Worm (Caenorhabditis elegans) whole organism, young adult: Measurements from ENCODE around the gene C43F9.4.

Experiments used
- D2030.7 ChIP-seq: fragments of 200-800 bp; sonication (Bioruptor generic); IDR thresholded peaks from 2 replicates; pipeline ENCODE4 v1.3.6; 2022; ENCODE audit warnings: missing genetic modification reagents, missing genetic modification characterization, missing compliant biosample characterization
- F10E7.11 ChIP-seq: sonication (generic microtip); optimal IDR thresholded peaks from 2 replicates; lab custom pipeline; 2017; ENCODE audit warnings: mild to moderate bottlenecking, missing genetic modification characterization, moderate library complexity, missing compliant biosample characterization
- F33H1.4 ChIP-seq: fragments of 200-800 bp; sonication (Bioruptor generic); IDR thresholded peaks from 2 replicates; pipeline ENCODE4 v1.3.6; 2022; ENCODE audit warnings: missing genetic modification reagents, missing genetic modification characterization, missing compliant biosample characterization
- F49E8.2 ChIP-seq: sonication (generic microtip); optimal IDR thresholded peaks from 3 replicates; lab custom pipeline; 2017; ENCODE audit warnings: missing genetic modification characterization, mild to moderate bottlenecking, missing compliant biosample characterization, antibody characterized with exemption, moderate library complexity; ENCODE audit not compliant: insufficient read depth
- F57A8.1 ChIP-seq: fragments of 200-800 bp; sonication (Bioruptor generic); optimal IDR thresholded peaks from 2 replicates; lab custom pipeline; 2018; ENCODE audit warnings: mild to moderate bottlenecking, missing genetic modification characterization, moderate library complexity, missing compliant biosample characterization
- Y53G8AR.9 ChIP-seq: fragments of 200-800 bp; sonication (Bioruptor generic); conservative IDR thresholded peaks from 2 replicates; pipeline ENCODE4 v1.3.6; 2022; ENCODE audit warnings: missing genetic modification reagents, missing genetic modification characterization, missing compliant biosample characterization
- Y67H2A.10 ChIP-seq: fragments of 200-800 bp; sonication (Bioruptor generic); conservative IDR thresholded peaks from 2 replicates; pipeline ENCODE4 v1.3.6; 2022; ENCODE audit warnings: missing genetic modification reagents, missing genetic modification characterization, missing compliant biosample characterization
- Y79H2A.3 ChIP-seq: fragments of 200-800 bp; sonication (Bioruptor generic); conservative IDR thresholded peaks from 2 replicates; pipeline ENCODE4 v1.3.6; 2022; ENCODE audit warnings: missing genetic modification reagents, missing genetic modification characterization, missing compliant biosample characterization
- ZK185.1 ChIP-seq: sonication (generic microtip); optimal IDR thresholded peaks from 2 replicates; lab custom pipeline; 2016; ENCODE audit warnings: mild to moderate bottlenecking, missing genetic modification characterization, missing compliant biosample characterization; ENCODE audit not compliant: poor library complexity, severe bottlenecking
- akir-1 ChIP-seq: fragments of 200-800 bp; sonication (Bioruptor generic); optimal IDR thresholded peaks from 2 replicates; lab custom pipeline; 2018; ENCODE audit warnings: mild to moderate bottlenecking, missing genetic modification characterization, moderate library complexity, missing compliant biosample characterization
- aptf-3 ChIP-seq: fragments of 200-800 bp; sonication (Bioruptor generic); IDR thresholded peaks from 2 replicates; pipeline ENCODE4 v1.3.6; 2022; ENCODE audit warnings: missing genetic modification characterization, missing compliant biosample characterization
- athp-1 ChIP-seq: sonication (generic microtip); optimal IDR thresholded peaks from 2 replicates; lab custom pipeline; 2017; ENCODE audit warnings: mild to moderate bottlenecking, missing genetic modification characterization, missing compliant biosample characterization
- attf-3 ChIP-seq: fragments of 200-800 bp; sonication (Bioruptor generic); conservative IDR thresholded peaks from 2 replicates; pipeline ENCODE4 v1.3.6; 2022; ENCODE audit warnings: missing genetic modification reagents, missing genetic modification characterization, missing compliant biosample characterization
- ceh-91 ChIP-seq: fragments of 200-800 bp; sonication (Bioruptor generic); IDR thresholded peaks from 2 replicates; pipeline ENCODE4 v1.3.6; 2022; ENCODE audit warnings: missing genetic modification reagents, missing genetic modification characterization, missing compliant biosample characterization
- die-1 ChIP-seq: sonication (generic microtip); optimal IDR thresholded peaks from 2 replicates; lab custom pipeline; 2016; ENCODE audit warnings: missing genotype, mild to moderate bottlenecking, missing genetic modification characterization, missing compliant biosample characterization
- dox-1 ChIP-seq: fragments of 200-800 bp; sonication (Bioruptor generic); IDR thresholded peaks from 2 replicates; pipeline ENCODE4 v1.3.6; 2022; ENCODE audit warnings: missing genetic modification reagents, missing genetic modification characterization, missing compliant biosample characterization
- dpff-1 ChIP-seq: sonication (generic microtip); optimal IDR thresholded peaks from 2 replicates; lab custom pipeline; 2017; ENCODE audit warnings: mild to moderate bottlenecking, missing genetic modification characterization, missing compliant biosample characterization
- egl-18 ChIP-seq: fragments of 200-800 bp; sonication (Bioruptor generic); IDR thresholded peaks from 2 replicates; pipeline ENCODE4 v1.3.6; 2022; ENCODE audit warnings: missing genetic modification reagents, missing genetic modification characterization, missing compliant biosample characterization
- egrh-3 ChIP-seq: fragments of 200-800 bp; sonication (Bioruptor generic); IDR thresholded peaks from 2 replicates; pipeline ENCODE4 v1.3.6; 2022; ENCODE audit warnings: missing genetic modification reagents, missing genetic modification characterization, missing compliant biosample characterization
- fkh-3 ChIP-seq: sonication (generic microtip); optimal IDR thresholded peaks from 2 replicates; lab custom pipeline; 2016; ENCODE audit warnings: mild to moderate bottlenecking, missing genetic modification characterization, missing compliant biosample characterization
- gei-17 ChIP-seq: fragments of 200-800 bp; sonication (Bioruptor generic); optimal IDR thresholded peaks from 2 replicates; lab custom pipeline; 2018; ENCODE audit warnings: mild to moderate bottlenecking, missing genetic modification characterization, missing compliant biosample characterization
- hsf-1 ChIP-seq: fragments of 200-800 bp; sonication (Bioruptor generic); IDR thresholded peaks from 2 replicates; pipeline ENCODE4 v1.3.6; 2022; ENCODE audit warnings: missing genetic modification reagents, missing genetic modification characterization, missing compliant biosample characterization
- lsl-1 ChIP-seq: fragments of 200-800 bp; sonication (Bioruptor generic); optimal IDR thresholded peaks from 2 replicates; lab custom pipeline; 2018; ENCODE audit warnings: mild to moderate bottlenecking, missing genetic modification characterization, moderate library complexity, missing compliant biosample characterization
- madf-6 ChIP-seq: fragments of 200-800 bp; sonication (Bioruptor generic); IDR thresholded peaks from 2 replicates; pipeline ENCODE4 v1.3.6; 2022; ENCODE audit warnings: missing genetic modification reagents, missing genetic modification characterization, missing compliant biosample characterization
- madf-8 ChIP-seq: fragments of 200-800 bp; sonication (Bioruptor generic); conservative IDR thresholded peaks from 2 replicates; pipeline ENCODE4 v1.3.6; 2022; ENCODE audit warnings: missing genetic modification reagents, missing genetic modification characterization, missing compliant biosample characterization
- nfya-1 ChIP-seq: sonication (generic microtip); optimal IDR thresholded peaks from 2 replicates; lab custom pipeline; 2017; ENCODE audit warnings: antibody characterized with exemption, missing compliant biosample characterization, missing genetic modification characterization, borderline replicate concordance; ENCODE audit not compliant: insufficient read depth
- nhr-80 ChIP-seq: sonication (generic microtip); optimal IDR thresholded peaks from 2 replicates; lab custom pipeline; 2016; ENCODE audit warnings: missing genetic modification characterization, missing compliant biosample characterization
- nhr-90 ChIP-seq: sonication (generic microtip); optimal IDR thresholded peaks from 2 replicates; lab custom pipeline; 2016; ENCODE audit warnings: missing genotype, mild to moderate bottlenecking, missing genetic modification characterization, missing compliant biosample characterization
- rec-8 ChIP-seq, 2 experiments: sonication (generic microtip); optimal IDR thresholded peaks; 2 replicates each; lab custom pipeline; 2016; ENCODE audit warnings: mild to moderate bottlenecking in 2 of 2, missing genetic modification characterization in 2 of 2, missing genetic modification reagents in 2 of 2, missing genotype in 2 of 2, missing biosample characterization in 1 of 2, missing compliant biosample characterization in 1 of 2, moderate library complexity in 1 of 2
- sea-2 ChIP-seq: fragments of 200-800 bp; sonication (Bioruptor generic); IDR thresholded peaks from 2 replicates; pipeline ENCODE4 v1.3.6; 2022; ENCODE audit warnings: missing genetic modification characterization, missing compliant biosample characterization
- snpc-3.4 ChIP-seq: sonication (generic microtip); optimal IDR thresholded peaks from 2 replicates; lab custom pipeline; 2017; ENCODE audit warnings: missing genetic modification characterization, mild to moderate bottlenecking, missing compliant biosample characterization, antibody characterized with exemption, moderate library complexity, missing genotype, missing genetic modification reagents
- sptf-2 ChIP-seq: fragments of 200-800 bp; sonication (Bioruptor generic); optimal IDR thresholded peaks from 2 replicates; lab custom pipeline; 2018; ENCODE audit warnings: mild to moderate bottlenecking, missing genetic modification characterization, missing compliant biosample characterization
- ztf-28 ChIP-seq: fragments of 200-800 bp; sonication (Bioruptor generic); IDR thresholded peaks from 2 replicates; pipeline ENCODE4 v1.3.6; 2022; ENCODE audit warnings: missing genetic modification reagents, missing genetic modification characterization, missing compliant biosample characterization
- ztf-6 ChIP-seq: fragments of 200-800 bp; sonication (Bioruptor generic); IDR thresholded peaks from 2 replicates; pipeline ENCODE4 v1.3.6; 2022; ENCODE audit warnings: missing genetic modification reagents, missing genetic modification characterization, missing compliant biosample characterization

The C43F9.4 gene

DNA sequence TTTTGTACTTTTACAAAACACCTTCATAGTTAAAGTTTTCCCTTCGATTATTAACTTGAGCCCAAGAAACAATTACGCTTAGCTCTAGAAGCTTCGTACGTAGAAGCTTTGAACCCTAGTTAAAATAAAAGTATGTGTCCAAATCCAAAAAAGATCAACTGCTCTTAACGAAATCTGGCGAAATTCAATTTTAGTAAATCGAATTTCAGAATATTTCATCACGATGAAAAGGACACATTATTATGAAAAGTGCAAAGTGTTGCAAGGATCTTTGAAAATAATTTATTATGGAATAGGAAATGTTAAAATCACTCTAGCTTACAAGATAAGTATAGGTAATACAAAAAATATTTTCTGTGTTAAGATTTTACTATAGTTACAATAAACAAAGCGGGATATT lies 23.7 kb downstream of the C43F9.4 start:
- no peak for TF ChIP-seq egrh-3 (GFP tag; lab: Robert Waterston, UW)
- no peak for TF ChIP-seq F57A8.1 (GFP tag; lab: Kevin White, UChicago)
- TF ChIP-seq nfya-1 (tag; lab: Kevin White, UChicago): no peak
- TF ChIP-seq die-1: no peak
- no peak for TF ChIP-seq F10E7.11 (tag; lab: Kevin White, UChicago)
- no peak for TF ChIP-seq nhr-80 (tag; lab: Kevin White, UChicago)

DNA sequence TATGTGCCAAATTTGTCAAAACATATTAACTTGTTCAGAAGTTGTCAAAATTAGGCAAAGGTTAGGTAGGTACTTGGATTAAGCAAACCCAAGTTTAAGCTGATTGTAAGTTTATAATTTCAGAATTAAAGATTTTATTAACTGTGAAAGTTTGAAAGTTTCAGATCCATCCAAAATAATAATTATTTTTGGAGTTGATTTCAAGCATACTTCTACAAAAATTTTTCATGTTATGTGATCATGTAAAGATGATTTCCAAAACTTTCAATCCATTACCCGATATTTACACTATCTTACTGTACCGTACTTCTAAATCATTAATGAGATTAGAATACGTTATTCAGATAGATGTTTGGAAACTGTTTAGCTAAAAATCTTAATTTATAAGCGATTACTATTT lies 24.4 kb downstream of the C43F9.4 start:
- TF ChIP-seq Y53G8AR.9: no peak
- TF ChIP-seq dpff-1: no peak
- no peak for TF ChIP-seq akir-1
- TF ChIP-seq gei-17 (GFP tag; lab: Kevin White, UChicago): no peak
- TF ChIP-seq fkh-3 (tag; lab: Kevin White, UChicago): no peak
- no peak for TF ChIP-seq madf-8 (GFP tag; lab: Robert Waterston, UW)
- no peak for TF ChIP-seq ztf-6 (GFP tag; lab: Robert Waterston, UW)
- no peak for TF ChIP-seq nhr-90
- no peak for TF ChIP-seq Y79H2A.3 (GFP tag; lab: Robert Waterston, UW)
- TF ChIP-seq rec-8 (tag; optimal IDR thresholded peaks at IDR 0.05; lab: Kevin White, UChicago): no peak
- TF ChIP-seq egl-18 (GFP tag; lab: Robert Waterston, UW): no peak
- no peak for TF ChIP-seq sptf-2 (GFP tag; lab: Kevin White, UChicago)
- no peak for TF ChIP-seq ztf-28 (GFP tag; lab: Robert Waterston, UW)
- TF ChIP-seq, all 124 proteins: peak for 0

DNA sequence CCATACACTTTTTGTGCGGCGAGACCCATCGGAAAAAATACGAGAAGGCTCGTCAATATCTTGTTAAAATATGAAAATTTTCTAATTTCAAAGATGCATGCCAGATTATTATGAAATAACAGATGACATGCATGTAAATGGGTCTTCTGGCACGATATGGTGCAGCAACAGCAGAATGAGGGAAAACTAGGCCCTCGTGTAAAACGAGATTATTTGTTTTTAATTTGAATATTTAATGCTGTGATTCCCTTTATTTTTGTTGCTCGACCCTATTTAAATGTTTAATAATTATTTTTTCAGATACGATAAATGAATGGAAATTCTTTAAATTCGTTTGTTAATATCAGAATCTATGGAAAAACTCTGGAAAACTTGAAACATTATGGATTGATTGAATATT lies 27.4 kb downstream of the C43F9.4 start, which contains the start of gene him-8:
him-8 (plus strand) TSS at position 301 of the 400 bp plus-strand sequence.
- TF ChIP-seq nfya-1 (tag; lab: Kevin White, UChicago) (no peak), F49E8.2 (no peak)

DNA sequence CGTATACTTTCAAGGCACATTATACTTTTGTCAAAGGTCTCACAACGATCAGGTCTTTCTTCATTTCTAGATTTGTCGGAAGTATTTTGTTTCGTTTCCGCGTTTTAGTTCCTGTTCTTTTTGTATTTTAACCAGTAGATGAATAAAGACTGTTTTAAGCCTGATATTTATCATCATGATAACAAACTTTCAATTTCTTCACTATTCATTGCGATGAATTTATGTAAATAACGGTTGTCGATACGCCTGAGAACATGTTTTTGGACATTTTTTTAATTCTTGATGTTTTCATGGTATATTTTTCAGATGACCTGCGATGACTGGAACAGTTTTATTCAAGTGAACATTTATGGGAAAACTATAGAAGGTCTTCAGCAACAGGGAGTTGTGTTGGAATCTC lies 30.6 kb downstream of the C43F9.4 start, which contains the start of gene zim-3:
zim-3 (plus strand) TSS at position 301 of the 400 bp plus-strand sequence.
- TF ChIP-seq madf-6 (GFP tag; lab: Robert Waterston, UW): no peak
- peak; percentile 23; the same call in 1 of the 2 replicates for TF ChIP-seq F33H1.4 (GFP tag; lab: Robert Waterston, UW)
- no peak for TF ChIP-seq D2030.7 (GFP tag; lab: Robert Waterston, UW)
- no peak for TF ChIP-seq ceh-91
- TF ChIP-seq Y67H2A.10: no peak
- no peak for TF ChIP-seq athp-1 (tag; lab: Kevin White, UChicago)
- TF ChIP-seq snpc-3.4: no peak
- no peak for TF ChIP-seq aptf-3 (GFP tag; lab: Robert Waterston, UW)
- TF ChIP-seq hsf-1 (GFP tag; lab: Robert Waterston, UW): 0 out of 2 replicates have a peak, but pooled peaks have one; percentile 9
- TF ChIP-seq attf-3 (GFP tag; lab: Robert Waterston, UW): no peak
- TF ChIP-seq dox-1 (GFP tag; lab: Robert Waterston, UW): no peak
- no peak for TF ChIP-seq sea-2 (GFP tag; lab: Robert Waterston, UW)
- peak; percentile 60 for TF ChIP-seq lsl-1 (GFP tag; lab: Kevin White, UChicago)
- TF ChIP-seq ZK185.1 (tag; lab: Kevin White, UChicago): no peak
